Worm (Caenorhabditis elegans): ENCODE data around the gene T28H10.1.

DNA sequence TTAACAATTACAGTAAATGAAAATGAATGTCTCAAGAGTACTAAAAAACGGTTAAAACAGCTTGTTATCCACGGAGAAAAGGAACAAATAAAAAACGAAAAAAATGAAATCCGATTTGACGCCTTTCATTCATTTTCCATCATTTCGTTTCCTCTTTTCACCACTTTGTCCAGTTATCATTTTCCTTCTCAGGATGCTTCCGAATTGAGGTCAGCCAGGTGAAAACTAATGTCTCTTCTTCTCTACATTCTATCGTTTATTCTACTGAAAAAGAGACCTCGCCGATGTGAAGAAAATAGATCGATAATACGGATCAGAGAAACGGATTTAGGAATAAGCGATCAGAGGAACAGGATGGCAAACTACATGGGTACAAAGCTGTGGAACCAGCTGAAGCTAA lies 22.5 kb downstream of the T28H10.1 start:
- TF ChIP-seq lin-11 (tag; optimal IDR thresholded peaks at IDR 0.05) (no peak), hlh-30 (tag; optimal IDR thresholded peaks at IDR 0.05; ENCODE audit: insufficient read depth) (no peak), elt-2 (tag; optimal IDR thresholded peaks at IDR 0.05) (no peak), pat-9 (tag; optimal IDR thresholded peaks at IDR 0.05) (no peak), K02D7.2 (tag; optimal IDR thresholded peaks at IDR 0.05) (no peak), ama-1 (optimal IDR thresholded peaks at IDR 0.05) (no peak), elt-4 (tag; optimal IDR thresholded peaks at IDR 0.05) (no peak)
